Worm (Caenorhabditis elegans) whole organism, L4 larva: Measurements from ENCODE around the gene wht-7.

ENCODE experiments used
- Y48G9A.11 ChIP-seq: fragments of 200-800 bp; sonication (Bioruptor generic); IDR thresholded peaks from 2 replicates; pipeline ENCODE4 v1.3.6; 2022; ENCODE audit warnings: missing genetic modification reagents, missing genetic modification characterization, missing compliant biosample characterization
- ZK546.5 ChIP-seq, 2 experiments: sonication (generic microtip); optimal IDR thresholded peaks; 2 replicates each; lab custom pipeline; 2017; ENCODE audit warnings: missing biosample characterization in 2 of 2, missing genetic modification characterization in 2 of 2
- aha-1 ChIP-seq: fragments of 150-350 bp; peaks from one replicate; lab custom pipeline; 2014; ENCODE audit warnings: missing biosample characterization, missing genetic modification characterization
- daf-16 ChIP-seq, 3 experiments: sonication (generic microtip); optimal IDR thresholded peaks; 2 replicates each; lab custom pipeline; 2016 to 2017; ENCODE audit warnings: missing genetic modification characterization in 3 of 3, missing genetic modification reagents in 3 of 3, mild to moderate bottlenecking in 2 of 3, missing compliant biosample characterization in 2 of 3, missing biosample characterization in 1 of 3, moderate library complexity in 1 of 3
- daf-19 ChIP-seq: fragments of 200-800 bp; sonication (Bioruptor generic); conservative IDR thresholded peaks from 2 replicates; pipeline ENCODE4 v1.3.6; 2022; ENCODE audit warnings: missing genetic modification characterization, missing compliant biosample characterization
- dve-1 ChIP-seq: sonication (generic microtip); optimal IDR thresholded peaks from 2 replicates; lab custom pipeline; 2017; ENCODE audit warnings: antibody characterized with exemption, mild to moderate bottlenecking, missing genetic modification characterization, missing compliant biosample characterization; ENCODE audit not compliant: insufficient read depth
- fkh-10 ChIP-seq: fragments of 150-350 bp; optimal IDR thresholded peaks from 2 replicates; lab custom pipeline; 2014; ENCODE audit warnings: missing biosample characterization, missing genetic modification reagents, missing genetic modification characterization
- lim-7 ChIP-seq: fragments of 200-800 bp; sonication (Bioruptor generic); IDR thresholded peaks from 2 replicates; pipeline ENCODE4 v1.3.6; 2022; ENCODE audit warnings: missing genetic modification characterization, missing compliant biosample characterization
- lin-15B ChIP-seq: fragments of 150-350 bp; sonication (generic microtip); optimal IDR thresholded peaks from 3 replicates; lab custom pipeline; 2014; ENCODE audit warnings: missing biosample characterization, missing genetic modification characterization
- lin-39 ChIP-seq: fragments of 150-350 bp; optimal IDR thresholded peaks from 2 replicates; lab custom pipeline; 2014; ENCODE audit warnings: missing biosample characterization, missing genetic modification reagents, missing genetic modification characterization
- lsy-2 ChIP-seq, 2 experiments: fragments of 150-350 bp in 1 of 2; sonication (generic microtip) in 1 of 2; optimal IDR thresholded peaks; 2 replicates each; lab custom pipeline; 2014 to 2017; ENCODE audit warnings: missing biosample characterization in 2 of 2, missing genetic modification characterization in 2 of 2
- mdl-1 ChIP-seq, 2 experiments: fragments of 150-350 bp in 1 of 2; sonication (generic microtip) in 1 of 2; optimal IDR thresholded peaks; 2 replicates each; lab custom pipeline; 2014 to 2017; ENCODE audit warnings: missing biosample characterization in 2 of 2, missing genetic modification characterization in 2 of 2
- mdt-29 ChIP-seq: fragments of 200-800 bp; sonication (Bioruptor generic); IDR thresholded peaks from 2 replicates; pipeline ENCODE4 v1.3.6; 2022; ENCODE audit warnings: missing genetic modification reagents, missing genetic modification characterization, missing compliant biosample characterization
- nhr-28 ChIP-seq: fragments of 150-350 bp; optimal IDR thresholded peaks from 2 replicates; lab custom pipeline; 2014; ENCODE audit warnings: missing biosample characterization, missing genetic modification characterization
- pqm-1 ChIP-seq: sonication (generic microtip); optimal IDR thresholded peaks from 2 replicates; lab custom pipeline; 2017; ENCODE audit warnings: missing biosample characterization, missing genetic modification characterization
- zag-1 ChIP-seq: fragments of 150-350 bp; optimal IDR thresholded peaks from 2 replicates; lab custom pipeline; 2014; ENCODE audit warnings: missing biosample characterization, missing genetic modification characterization

Gene wht-7

ce11 chrIII:6095654-6096053 lies 53.7 kb downstream of the wht-7 start:
- no peak for TF ChIP-seq nhr-28
- TF ChIP-seq mdt-29, result no peak
- no peak for TF ChIP-seq Y48G9A.11 (GFP tag; lab: Robert Waterston, UW)
- TF ChIP-seq lsy-2 (tag; optimal IDR thresholded peaks at IDR 0.05; lab: Kevin White, UChicago), result no peak
- no peak for TF ChIP-seq mdl-1 (tag; optimal IDR thresholded peaks at IDR 0.05; lab: Kevin White, UChicago)
- TF ChIP-seq lim-7 (GFP tag; lab: Robert Waterston, UW), result no peak
- no peak for TF ChIP-seq aha-1 (tag; lab: Kevin White, UChicago)
- TF ChIP-seq daf-19 (GFP tag; lab: Robert Waterston, UW), result no peak
- no peak for TF ChIP-seq fkh-10 (GFP tag; lab: Kevin White, UChicago)
- no peak for TF ChIP-seq lin-39 (tag; lab: Kevin White, UChicago)
- no peak for TF ChIP-seq daf-16 (GFP tag; optimal IDR thresholded peaks at IDR 0.05; lab: Kevin White, UChicago)
- TF ChIP-seq daf-16 (tag; optimal IDR thresholded peaks at IDR 0.05; lab: Kevin White, UChicago), result no peak
- no peak for TF ChIP-seq pqm-1
- TF ChIP-seq zag-1 (tag; lab: Kevin White, UChicago), result no peak
- TF ChIP-seq ZK546.5 (tag; optimal IDR thresholded peaks at IDR 0.05; lab: Kevin White, UChicago), result no peak
- no peak for TF ChIP-seq lin-15B (tag; lab: Kevin White, UChicago)
- no peak for TF ChIP-seq dve-1 (tag; lab: Kevin White, UChicago)
